Fruit fly (Drosophila melanogaster) ovary, adult (tissue): ENCODE measurements around the gene CG13931.

Experiments
- CG17801 ChIP-seq: fragments of 200-800 bp; optimal IDR thresholded peaks from 2 replicates; lab custom pipeline; 2019; ENCODE audit warnings: missing biosample characterization, mild to moderate bottlenecking, missing genetic modification characterization, moderate library complexity; ENCODE audit not compliant: partially characterized antibody

The CG13931 gene

dm6 chr3L:1679394-1679793 is 22.8 kb downstream of the CG13931 start:
- TF ChIP-seq CG17801 (GFP tag; lab: Kevin White, UChicago) = no peak

- no peak for TF ChIP-seq CG17801 (GFP tag; lab: Kevin White, UChicago)
Measured at dm6 chr3L:1676222-1676621, 26.0 kb downstream of the CG13931 start.

dm6 chr3L:1675242-1675641 is 27.0 kb downstream of the CG13931 start:
- no peak for TF ChIP-seq CG17801 (GFP tag; lab: Kevin White, UChicago)

- no peak for TF ChIP-seq CG17801 (GFP tag; lab: Kevin White, UChicago)
Measured at dm6 chr3L:1674381-1674780, 27.8 kb downstream of the CG13931 start, which contains the start of gene CG7991. TSS of gene CG7991 (plus strand) at chr3L:1674709.

dm6 chr3L:1672627-1673026 is 29.6 kb downstream of the CG13931 start, which contains the start of gene CG13930:
TSS of gene CG13930 (minus strand) at chr3L:1672727.
- TF ChIP-seq CG17801 (GFP tag; lab: Kevin White, UChicago) = no peak

- no peak for TF ChIP-seq CG17801 (GFP tag; lab: Kevin White, UChicago)
Measured at dm6 chr3L:1670008-1670407, 32.2 kb downstream of the CG13931 start, which contains the start of gene RabX5. TSS of gene RabX5 (minus strand) at chr3L:1670108.

dm6 chr3L:1668504-1668903 is 33.7 kb downstream of the CG13931 start, which contains the start of gene RpL23A:
TSS of gene RpL23A (minus strand) at chr3L:1668654.
- TF ChIP-seq CG17801 (GFP tag; lab: Kevin White, UChicago) = peak; percentile 87

dm6 chr3L:1667423-1667822 is 34.8 kb downstream of the CG13931 start:
- TF ChIP-seq CG17801 (GFP tag; lab: Kevin White, UChicago) = no peak

- TF ChIP-seq CG17801 (GFP tag; lab: Kevin White, UChicago) = no peak
Measured at dm6 chr3L:1665544-1665943, 36.7 kb downstream of the CG13931 start.

- peak; percentile 15 for TF ChIP-seq CG17801 (GFP tag; lab: Kevin White, UChicago)
Measured at dm6 chr3L:1664876-1665275, 37.3 kb downstream of the CG13931 start, which contains the start of the genes Srrm234 and CG7974. TSS of gene Srrm234 (minus strand) at chr3L:1665064. TSS of gene CG7974 (plus strand) at chr3L:1665138.

dm6 chr3L:1664205-1664604 is 38.0 kb downstream of the CG13931 start:
- TF ChIP-seq CG17801 (GFP tag; lab: Kevin White, UChicago) = no peak

dm6 chr3L:1663531-1663930 is 38.7 kb downstream of the CG13931 start:
- TF ChIP-seq CG17801 (GFP tag; lab: Kevin White, UChicago) = no peak

dm6 chr3L:1661738-1662370 is 40.4 kb downstream of the CG13931 start:
- TF ChIP-seq CG17801 (GFP tag; lab: Kevin White, UChicago) = no peak

- no peak for TF ChIP-seq CG17801 (GFP tag; lab: Kevin White, UChicago)
Measured at dm6 chr3L:1653752-1654151, 48.5 kb downstream of the CG13931 start.

dm6 chr3L:1652700-1653200 is 49.5 kb downstream of the CG13931 start, which contains the start of the genes CG7970 and Vta1:
TSS of gene CG7970 (plus strand) at chr3L:1652750.
TSS of gene Vta1 (minus strand) at chr3L:1652900.
- peak; percentile 57 for TF ChIP-seq CG17801 (GFP tag; lab: Kevin White, UChicago)
